Fruit fly (Drosophila melanogaster) whole organism, pupa: ENCODE results near the gene inaE.

Source experiments
- CG10348 ChIP-seq: fragments of 200-800 bp; sonication (Bioruptor generic); IDR thresholded peaks from 2 replicates; pipeline ENCODE4 v1.3.6; 2022; ENCODE audit warnings: missing biosample characterization, missing genetic modification characterization
- CG14655 ChIP-seq: fragments of 200-800 bp; sonication (Bioruptor generic); optimal IDR thresholded peaks from 3 replicates; lab custom pipeline; 2017; ENCODE audit warnings: mild to moderate bottlenecking, missing biosample characterization, missing genetic modification reagents, missing genetic modification characterization
- CG15710 ChIP-seq: fragments of 200-800 bp; sonication (Bioruptor generic); optimal IDR thresholded peaks from 2 replicates; lab custom pipeline; 2018; ENCODE audit warnings: missing biosample characterization, mild to moderate bottlenecking, missing genetic modification characterization, moderate library complexity
- CG17806 ChIP-seq: fragments of 200-800 bp; sonication (Bioruptor generic); optimal IDR thresholded peaks from 2 replicates; lab custom pipeline; 2018; ENCODE audit warnings: missing biosample characterization, mild to moderate bottlenecking, missing genetic modification characterization, moderate library complexity
- CG4496 ChIP-seq: fragments of 200-800 bp; sonication (Bioruptor generic); IDR thresholded peaks from 3 replicates; pipeline ENCODE4 v1.3.6; 2022; ENCODE audit warnings: missing biosample characterization, missing genetic modification characterization
- CG8301 ChIP-seq: fragments of 200-800 bp; sonication (Bioruptor generic); optimal IDR thresholded peaks from 2 replicates; lab custom pipeline; 2018; ENCODE audit warnings: missing biosample characterization, mild to moderate bottlenecking, missing genetic modification characterization
- CG9948 ChIP-seq: fragments of 200-800 bp; sonication (Bioruptor generic); optimal IDR thresholded peaks from 2 replicates; lab custom pipeline; 2018; ENCODE audit warnings: missing biosample characterization, mild to moderate bottlenecking, missing genetic modification characterization, moderate library complexity
- D1 ChIP-seq: fragments of 200-800 bp; sonication (Bioruptor generic); optimal IDR thresholded peaks from 2 replicates; lab custom pipeline; 2018; ENCODE audit warnings: missing biosample characterization, mild to moderate bottlenecking, missing genetic modification characterization, moderate library complexity
- EcR ChIP-seq: fragments of 200-800 bp; sonication (Bioruptor generic); optimal IDR thresholded peaks from 3 replicates; lab custom pipeline; 2019; ENCODE audit warnings: missing biosample characterization, missing genetic modification characterization, mild to moderate bottlenecking, moderate library complexity, missing genetic modification reagents
- Ets98B ChIP-seq: fragments of 200-800 bp; sonication (Bioruptor generic); IDR thresholded peaks from 2 replicates; pipeline ENCODE4 v1.3.6; 2022; ENCODE audit warnings: missing biosample characterization, missing genetic modification characterization
- Pif1A ChIP-seq: fragments of 200-800 bp; sonication (Bioruptor generic); optimal IDR thresholded peaks from 3 replicates; lab custom pipeline; 2016; ENCODE audit warnings: missing biosample characterization, missing genetic modification characterization
- Snoo ChIP-seq: fragments of 200-800 bp; sonication (Bioruptor generic); optimal IDR thresholded peaks from 3 replicates; lab custom pipeline; 2017; ENCODE audit warnings: missing biosample characterization, mild to moderate bottlenecking, missing genetic modification characterization, inconsistent platforms
- fd96Ca ChIP-seq: fragments of 200-800 bp; sonication (Bioruptor generic); IDR thresholded peaks from 3 replicates; pipeline ENCODE4 v1.3.6; 2022; ENCODE audit warnings: missing biosample characterization, missing genetic modification characterization
- gl ChIP-seq: fragments of 200-800 bp; sonication (Bioruptor generic); optimal IDR thresholded peaks from 2 replicates; lab custom pipeline; 2018; ENCODE audit warnings: missing biosample characterization, mild to moderate bottlenecking, missing genetic modification characterization

- TF ChIP-seq CG8301 (tag; lab: Kevin White, UChicago) (peak; percentile 45), Snoo (tag; lab: Kevin White, UChicago) (peak; percentile 20), D1 (peak; percentile 39), CG4496 (peak; percentile 58; the same call in 2 of the 3 replicates), EcR (GFP tag; lab: Kevin White, UChicago) (no peak), CG17806 (tag; lab: Kevin White, UChicago) (peak; percentile 44), CG9948 (peak; percentile 47), Ets98B (0 out of 2 replicates have a peak, but pooled peaks have one; percentile 48), gl (tag; lab: Kevin White, UChicago) (no peak), fd96Ca (GFP tag; lab: Robert Waterston, UW) (peak; percentile 58; the same call in 1 of the 3 replicates), CG10348 (no peak), CG15710 (peak; percentile 29), CG14655 (GFP tag; lab: Kevin White, UChicago) (peak; percentile 50), Pif1A (GFP tag; lab: Kevin White, UChicago) (no peak)
Observed at dm6 chrX:13764397-13765119, 19.0 kb upstream of the inaE start.
